Fruit fly (Drosophila melanogaster): ENCODE results near the gene CG12713.

Gene CG12713

DNA sequence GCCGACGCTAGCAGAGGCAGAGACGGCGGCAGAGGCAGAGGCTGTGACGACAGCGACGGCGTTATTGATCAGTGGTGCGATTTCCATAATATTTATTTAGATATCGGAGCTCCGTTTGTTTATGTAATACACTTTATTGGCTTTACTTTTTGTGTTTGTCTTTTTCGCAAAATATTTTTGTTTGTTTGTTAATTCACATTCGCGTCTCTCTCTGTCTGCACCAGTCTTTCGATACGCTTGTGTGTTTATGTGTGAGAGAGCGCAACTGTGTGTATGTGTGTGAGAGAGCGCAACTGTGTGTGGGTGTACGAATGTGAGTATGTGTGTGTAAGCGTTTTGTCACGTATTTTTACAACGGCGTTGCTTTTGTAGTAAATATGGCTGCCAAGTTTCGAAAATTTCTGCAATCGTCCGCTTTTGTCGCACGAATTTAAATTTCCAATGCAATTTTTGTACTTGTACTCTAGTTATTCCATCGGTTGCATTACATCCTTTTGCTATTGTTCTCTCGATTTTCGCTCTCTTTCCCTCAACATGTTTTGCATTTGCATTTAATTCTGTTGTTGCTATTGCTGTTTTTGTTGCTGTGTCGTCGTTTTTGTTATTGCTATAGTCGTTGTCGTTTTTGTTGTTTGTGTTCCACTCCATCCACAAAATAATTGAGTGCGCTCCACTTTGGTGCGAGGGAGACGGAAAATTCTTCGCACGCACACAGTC lies 6.6 kb upstream of the CG12713 start (continued):
- TF ChIP-seq CG2875 (GFP tag; optimal IDR thresholded peaks at IDR 0.05): no peak
- TF ChIP-seq CG6272 (GFP tag; IDR thresholded peaks at IDR 0.05): no peak
- no peak for TF ChIP-seq usp (GFP tag; optimal IDR thresholded peaks at IDR 0.05)
- TF ChIP-seq CG10366 (GFP tag; IDR thresholded peaks at IDR 0.05): no peak
- TF ChIP-seq onecut (GFP tag; IDR thresholded peaks at IDR 0.05): peak; percentile 32; the same call in 1 of the 2 replicates
- no peak for TF ChIP-seq CG9797 (GFP tag; optimal IDR thresholded peaks at IDR 0.05)
- peak; percentile 32 for TF ChIP-seq odd (GFP tag; optimal IDR thresholded peaks at IDR 0.05)
- no peak for TF ChIP-seq HLH54F (GFP tag; optimal IDR thresholded peaks at IDR 0.05)
- TF ChIP-seq CG4730 (GFP tag; IDR thresholded peaks at IDR 0.05): no peak
- TF ChIP-seq CG12659 (GFP tag; optimal IDR thresholded peaks at IDR 0.05): no peak
- no peak for TF ChIP-seq Hr3 (GFP tag; optimal IDR thresholded peaks at IDR 0.05)
- TF ChIP-seq tx (GFP tag; optimal IDR thresholded peaks at IDR 0.05): no peak
- no peak for TF ChIP-seq CG32772 (GFP tag; IDR thresholded peaks at IDR 0.05)
- no peak for TF ChIP-seq sc (optimal IDR thresholded peaks at IDR 0.05)
- no peak for TF ChIP-seq sc (GFP tag; optimal IDR thresholded peaks at IDR 0.05)
- no peak for TF ChIP-seq Doc2 (GFP tag; IDR thresholded peaks at IDR 0.05)
- TF ChIP-seq Dfd (GFP tag; optimal IDR thresholded peaks at IDR 0.05): no peak
- TF ChIP-seq NC2α (GFP tag; optimal IDR thresholded peaks at IDR 0.05): no peak
- TF ChIP-seq Drgx (GFP tag; IDR thresholded peaks at IDR 0.05): peak; percentile 58
- no peak for TF ChIP-seq fu2 (GFP tag; optimal IDR thresholded peaks at IDR 0.05)
- no peak for TF ChIP-seq NFAT (GFP tag; IDR thresholded peaks at IDR 0.05)
- TF ChIP-seq CG34224 (GFP tag; IDR thresholded peaks at IDR 0.05; ENCODE audit: partially characterized antibody): no peak
- no peak for TF ChIP-seq CG15011 (GFP tag; optimal IDR thresholded peaks at IDR 0.05)
- no peak for TF ChIP-seq croc (GFP tag; conservative IDR thresholded peaks at IDR 0.05)
- TF ChIP-seq pho (GFP tag; optimal IDR thresholded peaks at IDR 0.05): no peak
- TF ChIP-seq CG11085 (GFP tag; IDR thresholded peaks at IDR 0.05): no peak
- TF ChIP-seq CG11696 (GFP tag; IDR thresholded peaks at IDR 0.05): no peak
- TF ChIP-seq Dref (GFP tag; IDR thresholded peaks at IDR 0.05): no peak
- TF ChIP-seq CG34376 (GFP tag; optimal IDR thresholded peaks at IDR 0.05): peak; percentile 25
- TF ChIP-seq CG16863 (GFP tag; optimal IDR thresholded peaks at IDR 0.05): no peak
- peak in 1 of 2 experiments; percentile 22 for TF ChIP-seq bsh (GFP tag; optimal IDR thresholded peaks at IDR 0.05)
- TF ChIP-seq vfl (GFP tag; optimal IDR thresholded peaks at IDR 0.05): no peak
- no peak for TF ChIP-seq CG9876 (GFP tag; optimal IDR thresholded peaks at IDR 0.05)
- no peak for TF ChIP-seq CkIIα-i1 (GFP tag; IDR thresholded peaks at IDR 0.05)
- TF ChIP-seq btn (GFP tag; optimal IDR thresholded peaks at IDR 0.05): no peak
- no peak for TF ChIP-seq CG10654 (GFP tag; optimal IDR thresholded peaks at IDR 0.05)
- no peak for TF ChIP-seq yki (optimal IDR thresholded peaks at IDR 0.05)
- no peak for TF ChIP-seq CG10209 (GFP tag; optimal IDR thresholded peaks at IDR 0.05)
- TF ChIP-seq crol (GFP tag; IDR thresholded peaks at IDR 0.05): no peak
- TF ChIP-seq ab (GFP tag; optimal IDR thresholded peaks at IDR 0.05): no peak
- TF ChIP-seq CG7556 (GFP tag; optimal IDR thresholded peaks at IDR 0.05): peak; percentile 36
- TF ChIP-seq CG1647 (GFP tag; optimal IDR thresholded peaks at IDR 0.05): peak; percentile 22
- TF ChIP-seq NfI (GFP tag; optimal IDR thresholded peaks at IDR 0.05): no peak

All from whole organism, embryonic.